Worm (Caenorhabditis elegans) whole organism, L2 larva: ENCODE data around the gene crls-1.

Experiments used
- ama-1 ChIP-seq: fragments of 150-350 bp; optimal IDR thresholded peaks from 2 replicates; lab custom pipeline; 2018; ENCODE audit warnings: inconsistent platforms
- blmp-1 ChIP-seq: sonication (generic microtip); optimal IDR thresholded peaks from 2 replicates; lab custom pipeline; 2017; ENCODE audit warnings: missing genetic modification characterization, mild to moderate bottlenecking, missing compliant biosample characterization, antibody characterized with exemption, moderate library complexity; ENCODE audit not compliant: insufficient read depth
- ceh-16 ChIP-seq: fragments of 150-350 bp; optimal IDR thresholded peaks from 2 replicates; lab custom pipeline; 2014; ENCODE audit warnings: missing biosample characterization, missing genetic modification characterization
- dmd-4 ChIP-seq: sonication (generic microtip); optimal IDR thresholded peaks from 2 replicates; lab custom pipeline; 2017; ENCODE audit warnings: missing biosample characterization, missing genetic modification characterization
- lin-13 ChIP-seq: fragments of 150-350 bp; optimal IDR thresholded peaks from 2 replicates; lab custom pipeline; 2014; ENCODE audit warnings: missing biosample characterization, missing genetic modification reagents, missing genetic modification characterization
- lsy-2 ChIP-seq, 2 experiments: fragments of 150-350 bp in 1 of 2; sonication (generic microtip) in 1 of 2; optimal IDR thresholded peaks; 2 replicates each; lab custom pipeline; 2014 to 2017; ENCODE audit warnings: missing biosample characterization in 2 of 2, missing genetic modification characterization in 2 of 2
- mdl-1 ChIP-seq, 2 experiments: fragments of 150-350 bp in 1 of 2; sonication (generic microtip) in 1 of 2; optimal IDR thresholded peaks; 2 replicates each; lab custom pipeline; 2017; ENCODE audit warnings: missing biosample characterization in 2 of 2, missing genetic modification characterization in 2 of 2
- nhr-11 ChIP-seq: fragments of 150-350 bp; optimal IDR thresholded peaks from 2 replicates; lab custom pipeline; 2014; ENCODE audit warnings: missing biosample characterization, missing genetic modification characterization
- nhr-12 ChIP-seq: fragments of 150-350 bp; optimal IDR thresholded peaks from 2 replicates; lab custom pipeline; 2014; ENCODE audit warnings: missing biosample characterization, missing genetic modification characterization
- nhr-129 ChIP-seq: fragments of 150-350 bp; optimal IDR thresholded peaks from 2 replicates; lab custom pipeline; 2014; ENCODE audit warnings: missing biosample characterization, missing genetic modification characterization
- skn-1 ChIP-seq: sonication (generic microtip); optimal IDR thresholded peaks from 2 replicates; lab custom pipeline; 2017; ENCODE audit warnings: missing biosample characterization, missing genetic modification characterization
- zag-1 ChIP-seq: fragments of 150-350 bp; optimal IDR thresholded peaks from 2 replicates; lab custom pipeline; 2014; ENCODE audit warnings: missing biosample characterization, missing genetic modification characterization
- ztf-11 ChIP-seq: sonication (generic microtip); optimal IDR thresholded peaks from 2 replicates; lab custom pipeline; 2017; ENCODE audit warnings: missing biosample characterization, missing genetic modification characterization

DNA sequence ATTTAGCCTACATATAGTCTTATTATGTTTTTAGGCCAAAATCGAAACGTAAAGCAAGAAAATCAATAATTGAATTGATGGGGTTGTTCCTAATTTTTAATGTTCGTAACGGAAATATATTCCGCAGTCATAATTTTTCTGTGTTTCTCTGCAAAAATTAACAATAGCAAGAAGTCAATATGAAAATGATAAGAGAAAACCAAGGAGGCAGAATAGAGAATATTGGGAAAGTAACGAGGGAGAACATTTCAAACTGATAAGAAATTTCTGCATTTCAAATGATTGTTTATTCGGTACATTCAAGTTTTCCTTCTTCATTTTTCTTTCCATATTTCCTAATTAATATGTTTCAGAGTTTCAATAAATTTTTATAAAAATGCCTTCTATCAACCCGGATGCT lies 46.3 kb upstream of the crls-1 start, which contains the start of gene fbxa-54:
- TF ChIP-seq skn-1 (tag; lab: Kevin White, UChicago) (no peak), zag-1 (tag; lab: Kevin White, UChicago) (no peak), nhr-11 (tag; lab: Kevin White, UChicago) (no peak), ama-1 (lab: Kevin White, UChicago) (no peak), ceh-16 (no peak), lin-13 (GFP tag; lab: Kevin White, UChicago) (no peak), nhr-12 (no peak), dmd-4 (no peak), mdl-1 (tag; optimal IDR thresholded peaks at IDR 0.05; lab: Kevin White, UChicago) (no peak), blmp-1 (tag; lab: Kevin White, UChicago) (no peak), ztf-11 (tag; lab: Kevin White, UChicago) (no peak), nhr-129 (tag; lab: Kevin White, UChicago) (no peak), lsy-2 (tag; optimal IDR thresholded peaks at IDR 0.05; lab: Kevin White, UChicago) (no peak)
